Worm (Caenorhabditis elegans) whole organism, late embryonic: ENCODE results near the gene F23H12.7.

Experiments used
- C08G9.2 ChIP-seq: sonication (generic microtip); optimal IDR thresholded peaks from 2 replicates; lab custom pipeline; 2016; ENCODE audit warnings: mild to moderate bottlenecking, missing genetic modification characterization, moderate library complexity, missing compliant biosample characterization
- C38D4.7 ChIP-seq: fragments of 200-800 bp; sonication (Bioruptor generic); optimal IDR thresholded peaks from 2 replicates; lab custom pipeline; 2018; ENCODE audit warnings: mild to moderate bottlenecking, missing genetic modification characterization, moderate library complexity, missing compliant biosample characterization
- ahr-1 ChIP-seq: sonication (generic microtip); optimal IDR thresholded peaks from 2 replicates; lab custom pipeline; 2016; ENCODE audit warnings: missing genetic modification characterization, missing compliant biosample characterization
- ceh-2 ChIP-seq: sonication (generic microtip); optimal IDR thresholded peaks from 2 replicates; lab custom pipeline; 2016; ENCODE audit warnings: missing genotype, missing genetic modification characterization, missing compliant biosample characterization
- ceh-31 ChIP-seq: sonication (generic microtip); optimal IDR thresholded peaks from 2 replicates; lab custom pipeline; 2016; ENCODE audit warnings: missing genetic modification characterization, missing compliant biosample characterization
- ceh-9 ChIP-seq: sonication (generic microtip); optimal IDR thresholded peaks from 2 replicates; lab custom pipeline; 2016; ENCODE audit warnings: mild to moderate bottlenecking, missing genetic modification characterization, inconsistent platforms, missing compliant biosample characterization
- che-1 ChIP-seq: sonication (generic microtip); optimal IDR thresholded peaks from 2 replicates; lab custom pipeline; 2016; ENCODE audit warnings: mild to moderate bottlenecking, missing genetic modification characterization, missing compliant biosample characterization
- elt-2 ChIP-seq: sonication (generic microtip); optimal IDR thresholded peaks from 2 replicates; lab custom pipeline; 2016; ENCODE audit warnings: missing genetic modification reagents, missing genetic modification characterization, missing compliant biosample characterization
- elt-4 ChIP-seq: sonication (generic microtip); optimal IDR thresholded peaks from 2 replicates; lab custom pipeline; 2016; ENCODE audit warnings: missing genetic modification characterization, missing compliant biosample characterization
- eyg-1 ChIP-seq: sonication (generic microtip); optimal IDR thresholded peaks from 2 replicates; lab custom pipeline; 2016; ENCODE audit warnings: missing genotype, missing genetic modification characterization, missing compliant biosample characterization
- hlh-13 ChIP-seq: fragments of 200-800 bp; sonication (Bioruptor generic); optimal IDR thresholded peaks from 2 replicates; lab custom pipeline; 2018; ENCODE audit warnings: mild to moderate bottlenecking, missing genetic modification characterization, missing compliant biosample characterization
- hlh-15 ChIP-seq: sonication (generic microtip); optimal IDR thresholded peaks from 2 replicates; lab custom pipeline; 2016; ENCODE audit warnings: missing genetic modification characterization, missing compliant biosample characterization
- hlh-8 ChIP-seq: sonication (generic microtip); optimal IDR thresholded peaks from 2 replicates; lab custom pipeline; 2016; ENCODE audit warnings: missing genotype, missing genetic modification characterization, missing compliant biosample characterization
- lim-6 ChIP-seq: sonication (generic microtip); optimal IDR thresholded peaks from 2 replicates; lab custom pipeline; 2016; ENCODE audit warnings: missing genetic modification characterization, missing compliant biosample characterization
- nhr-232 ChIP-seq: sonication (generic microtip); optimal IDR thresholded peaks from 2 replicates; lab custom pipeline; 2016; ENCODE audit warnings: missing genetic modification characterization, missing compliant biosample characterization
- npax-4 ChIP-seq: sonication (generic microtip); optimal IDR thresholded peaks from 2 replicates; lab custom pipeline; 2016; ENCODE audit warnings: missing genetic modification characterization, missing compliant biosample characterization
- pat-9 ChIP-seq: fragments of 200-800 bp; sonication (Bioruptor generic); optimal IDR thresholded peaks from 2 replicates; lab custom pipeline; 2018; ENCODE audit warnings: mild to moderate bottlenecking, missing genetic modification characterization, moderate library complexity, missing compliant biosample characterization
- pha-4 ChIP-seq: fragments of 150-350 bp; optimal IDR thresholded peaks from 2 replicates; lab custom pipeline; 2018; ENCODE audit warnings: missing biosample characterization, missing genetic modification reagents, missing genetic modification characterization
- sdc-2 ChIP-seq: sonication (generic microtip); optimal IDR thresholded peaks from 2 replicates; lab custom pipeline; 2016; ENCODE audit warnings: missing genotype, missing genetic modification characterization, missing compliant biosample characterization
- syd-9 ChIP-seq: sonication (generic microtip); optimal IDR thresholded peaks from 2 replicates; lab custom pipeline; 2016; ENCODE audit warnings: mild to moderate bottlenecking, missing genetic modification characterization, moderate library complexity, missing compliant biosample characterization
- unc-3 ChIP-seq, 2 experiments: fragments of 200-800 bp in 1 of 2; sonication (Bioruptor generic) in 1 of 2; sonication (generic microtip) in 1 of 2; conservative IDR thresholded peaks in 1 of 2; optimal IDR thresholded peaks in 1 of 2; 2 replicates each; pipeline versions ENCODE4 v1.3.6 to Lab custom; 2016 to 2022; ENCODE audit warnings: missing compliant biosample characterization in 2 of 2, missing genetic modification characterization in 2 of 2, missing genetic modification reagents in 1 of 2
- unc-42 ChIP-seq: sonication (generic microtip); optimal IDR thresholded peaks from 2 replicates; lab custom pipeline; 2016; ENCODE audit warnings: missing genotype, missing genetic modification characterization, missing compliant biosample characterization
- ztf-16 ChIP-seq: sonication (generic microtip); optimal IDR thresholded peaks from 2 replicates; lab custom pipeline; 2017; ENCODE audit warnings: missing genetic modification characterization, missing compliant biosample characterization

F23H12.7 gene

ce11 chrV:12420843-12421242 lies 49.4 kb downstream of the F23H12.7 start, which contains the start of gene C54D10.4:
Gene C54D10.4, minus strand, starts transcription at chrV:12420943.
- TF ChIP-seq ceh-9 (no peak), hlh-8 (tag; lab: Kevin White, UChicago) (no peak), che-1 (tag; lab: Kevin White, UChicago) (no peak), pat-9 (no peak), npax-4 (no peak), sdc-2 (tag; lab: Kevin White, UChicago) (no peak), C08G9.2 (tag; lab: Kevin White, UChicago) (no peak), ceh-2 (tag; lab: Kevin White, UChicago) (no peak), eyg-1 (tag; lab: Kevin White, UChicago) (no peak), syd-9 (tag; lab: Kevin White, UChicago) (no peak), unc-3 (GFP tag; conservative IDR thresholded peaks at IDR 0.05; lab: Robert Waterston, UW) (no peak), unc-3 (tag; optimal IDR thresholded peaks at IDR 0.05; lab: Kevin White, UChicago) (no peak), elt-2 (tag; lab: Kevin White, UChicago) (no peak), ztf-16 (tag; lab: Kevin White, UChicago) (no peak), hlh-15 (tag; lab: Kevin White, UChicago) (no peak), lim-6 (tag; lab: Kevin White, UChicago) (no peak), nhr-232 (tag; lab: Kevin White, UChicago) (no peak), pha-4 (tag; lab: Kevin White, UChicago) (no peak), ahr-1 (no peak), C38D4.7 (GFP tag; lab: Kevin White, UChicago) (no peak), elt-4 (tag; lab: Kevin White, UChicago) (no peak)

- TF ChIP-seq ceh-31 (tag; lab: Kevin White, UChicago) (peak; percentile 62), hlh-13 (GFP tag; lab: Kevin White, UChicago) (no peak), unc-42 (tag; lab: Kevin White, UChicago) (peak; percentile 53)
Observed at ce11 chrV:12421360-12421759, 49.9 kb downstream of the F23H12.7 start.
